Fruit fly (Drosophila melanogaster): Measurements from ENCODE around the gene epsilonCOP.

epsilonCOP gene

dm6 chr2L:6465497-6465896 is 23.4 kb upstream of the epsilonCOP start, which contains the start of gene Rchy1 (continued):
- TF ChIP-seq CG10979 (tag; optimal IDR thresholded peaks at IDR 0.05) (no peak), zf30C (GFP tag; optimal IDR thresholded peaks at IDR 0.05) (no peak), Hmr (GFP tag; optimal IDR thresholded peaks at IDR 0.05) (peak; percentile 46), Mad (GFP tag; optimal IDR thresholded peaks at IDR 0.05) (no peak), gcm (GFP tag; optimal IDR thresholded peaks at IDR 0.05) (no peak), gsb (GFP tag; IDR thresholded peaks at IDR 0.05) (no peak), vvl (GFP tag; IDR thresholded peaks at IDR 0.05) (peak; percentile 56; the same call in 1 of the 2 replicates), CG12219 (GFP tag; optimal IDR thresholded peaks at IDR 0.05) (peak; percentile 36), dati (GFP tag; IDR thresholded peaks at IDR 0.05) (no peak), CG17612 (GFP tag; IDR thresholded peaks at IDR 0.05) (no peak), CG17802 (tag; optimal IDR thresholded peaks at IDR 0.05) (no peak), phol (tag; optimal IDR thresholded peaks at IDR 0.05) (no peak), CG8359 (GFP tag; optimal IDR thresholded peaks at IDR 0.05; ENCODE audit: borderline replicate concordance) (no peak), CG30403 (GFP tag; optimal IDR thresholded peaks at IDR 0.05) (no peak), Hr39 (optimal IDR thresholded peaks at IDR 0.05) (no peak), gsb-n (tag; optimal IDR thresholded peaks at IDR 0.05) (no peak), jigr1 (GFP tag; IDR thresholded peaks at IDR 0.05) (no peak), CG18599 (GFP tag; optimal IDR thresholded peaks at IDR 0.05) (peak; percentile 9), crol (GFP tag; IDR thresholded peaks at IDR 0.05) (no peak), CG34224 (GFP tag; IDR thresholded peaks at IDR 0.05; ENCODE audit: partially characterized antibody) (no peak), ATbp (GFP tag; optimal IDR thresholded peaks at IDR 0.05) (no peak), HLH54F (GFP tag; optimal IDR thresholded peaks at IDR 0.05) (no peak), Drgx (GFP tag; IDR thresholded peaks at IDR 0.05) (no peak), stwl (tag; optimal IDR thresholded peaks at IDR 0.05) (no peak), pita (GFP tag; optimal IDR thresholded peaks at IDR 0.05) (no peak), CG4617 (GFP tag; optimal IDR thresholded peaks at IDR 0.05; ENCODE audit: borderline replicate concordance) (no peak), CG8944 (GFP tag; optimal IDR thresholded peaks at IDR 0.05) (no peak), vnd (GFP tag; IDR thresholded peaks at IDR 0.05; ENCODE audit: partially characterized antibody) (no peak), CG16779 (GFP tag; IDR thresholded peaks at IDR 0.05) (0 out of 2 replicates have a peak, but pooled peaks have one; percentile 18), Opbp (GFP tag; IDR thresholded peaks at IDR 0.05; ENCODE audit: partially characterized antibody) (0 out of 3 replicates have a peak, but pooled peaks have one; percentile 28), CG6813 (GFP tag; optimal IDR thresholded peaks at IDR 0.05) (no peak), CG12104 (GFP tag; optimal IDR thresholded peaks at IDR 0.05) (no peak), fd64A (GFP tag; optimal IDR thresholded peaks at IDR 0.05) (peak; percentile 9), CG6689 (GFP tag; IDR thresholded peaks at IDR 0.05) (no peak), CG13775 (GFP tag; optimal IDR thresholded peaks at IDR 0.05) (no peak), Awh (GFP tag; IDR thresholded peaks at IDR 0.05) (no peak), CG1529 (GFP tag; optimal IDR thresholded peaks at IDR 0.05) (no peak), hkb (optimal IDR thresholded peaks at IDR 0.05) (no peak), hkb (GFP tag; IDR thresholded peaks at IDR 0.05) (peak; percentile 51; the same call in 1 of the 2 replicates), tio (GFP tag; optimal IDR thresholded peaks at IDR 0.05) (no peak), sisA (GFP tag; IDR thresholded peaks at IDR 0.05) (no peak), exex (tag; optimal IDR thresholded peaks at IDR 0.05) (no peak), caup (GFP tag; optimal IDR thresholded peaks at IDR 0.05; ENCODE audit: severe bottlenecking) (peak; percentile 76), lilli (GFP tag; optimal IDR thresholded peaks at IDR 0.05) (peak; percentile 18), br (optimal IDR thresholded peaks at IDR 0.05) (no peak), luna (GFP tag; optimal IDR thresholded peaks at IDR 0.05) (no peak), CG2712 (tag; optimal IDR thresholded peaks at IDR 0.05) (no peak), rib (GFP tag; IDR thresholded peaks at IDR 0.05) (0 out of 2 replicates have a peak, but pooled peaks have one; percentile 37), salm (tag; optimal IDR thresholded peaks at IDR 0.05) (no peak), ssp (GFP tag; IDR thresholded peaks at IDR 0.05) (no peak), kay (GFP tag; optimal IDR thresholded peaks at IDR 0.05) (no peak), CG12942 (GFP tag; optimal IDR thresholded peaks at IDR 0.05) (no peak)

Data from whole organism, embryonic.